Fruit fly (Drosophila melanogaster) whole organism, embryonic: ENCODE results near the gene CG34409.

ENCODE experiments used
- HLHmδ ChIP-seq: fragments of 200-800 bp; sonication (Bioruptor generic); optimal IDR thresholded peaks from 2 replicates; lab custom pipeline; 2018; ENCODE audit warnings: missing biosample characterization, mild to moderate bottlenecking, missing genetic modification characterization, moderate library complexity
- MBD-R2 ChIP-seq: fragments of 200-800 bp; sonication (Bioruptor generic); IDR thresholded peaks from 2 replicates; pipeline ENCODE4 v1.3.6; 2022; ENCODE audit warnings: missing biosample characterization, missing genetic modification characterization

dm6 chr3R:9703273-9703672 lies 42.9 kb downstream of the CG34409 start:
- no peak for TF ChIP-seq MBD-R2 (GFP tag; lab: Robert Waterston, UW)
- TF ChIP-seq HLHmδ = no peak
